Worm (Caenorhabditis elegans): ENCODE data around the gene ogdh-2.
A peak's percentile ranks its signal among the peaks of the same experiment; 100 is the strongest.

The ogdh-2 gene

ce11 chrV:12213027-12213426, 18.7 kb downstream of the ogdh-2 start, which contains the start of gene vab-8:
Gene vab-8 (plus strand): TSS chrV:12213327.
- TF ChIP-seq nhr-77 (tag; optimal IDR thresholded peaks at IDR 0.05) (no peak), F13H6.1 (tag; optimal IDR thresholded peaks at IDR 0.05) (no peak), fos-1 (tag; optimal IDR thresholded peaks at IDR 0.05) (peak; percentile 47)

ce11 chrV:12233425-12233824, 39.1 kb downstream of the ogdh-2 start:
- TF ChIP-seq R02D3.7 (tag; optimal IDR thresholded peaks at IDR 0.05) = no peak
- no peak for TF ChIP-seq elt-3 (tag; optimal IDR thresholded peaks at IDR 0.05)
- peak; percentile 54 for TF ChIP-seq nhr-129 (tag; optimal IDR thresholded peaks at IDR 0.05)
- TF ChIP-seq unc-39 (tag; optimal IDR thresholded peaks at IDR 0.05) = no peak
- no peak for TF ChIP-seq aly-2 (tag; optimal IDR thresholded peaks at IDR 0.05)
- TF ChIP-seq C34F6.9 (tag; optimal IDR thresholded peaks at IDR 0.05) = no peak
- no peak for TF ChIP-seq sma-3 (GFP tag; optimal IDR thresholded peaks at IDR 0.05)
- TF ChIP-seq blmp-1 (tag; optimal IDR thresholded peaks at IDR 0.05; ENCODE audit: insufficient read depth) = no peak
- peak; percentile 76 for TF ChIP-seq F13H6.1 (tag; optimal IDR thresholded peaks at IDR 0.05)
- peak; percentile 39 for TF ChIP-seq sma-9 (GFP tag; optimal IDR thresholded peaks at IDR 0.05)
- no peak for TF ChIP-seq sma-9 (tag; optimal IDR thresholded peaks at IDR 0.05)
- no peak for TF ChIP-seq mab-5 (tag; optimal IDR thresholded peaks at IDR 0.05)
- TF ChIP-seq nhr-6 (tag; optimal IDR thresholded peaks at IDR 0.05) = no peak
- TF ChIP-seq fos-1 (tag; optimal IDR thresholded peaks at IDR 0.05) = no peak
- TF ChIP-seq nhr-11 (tag; optimal IDR thresholded peaks at IDR 0.05) = no peak

ce11 chrV:12234293-12235004, 40.1 kb downstream of the ogdh-2 start, which contains the start of gene myo-3:
Gene myo-3 (minus strand): TSS chrV:12234343.
- TF ChIP-seq zag-1 (tag; optimal IDR thresholded peaks at IDR 0.05) (no peak), F13H6.1 (tag; optimal IDR thresholded peaks at IDR 0.05) (peak; percentile 73), nhr-129 (tag; optimal IDR thresholded peaks at IDR 0.05) (peak; percentile 28), elt-3 (tag; optimal IDR thresholded peaks at IDR 0.05) (no peak), nhr-237 (tag; optimal IDR thresholded peaks at IDR 0.05) (no peak), sma-9 (GFP tag; optimal IDR thresholded peaks at IDR 0.05) (peak; percentile 1), sma-9 (tag; optimal IDR thresholded peaks at IDR 0.05) (no peak), sem-4 (tag; optimal IDR thresholded peaks at IDR 0.05) (no peak), alr-1 (tag; optimal IDR thresholded peaks at IDR 0.05) (no peak), unc-55 (GFP tag; optimal IDR thresholded peaks at IDR 0.05) (no peak), gmeb-1 (tag; optimal IDR thresholded peaks at IDR 0.05) (no peak), ceh-82 (tag; optimal IDR thresholded peaks at IDR 0.05) (no peak), blmp-1 (tag; optimal IDR thresholded peaks at IDR 0.05; ENCODE audit: insufficient read depth) (no peak), C34F6.9 (tag; optimal IDR thresholded peaks at IDR 0.05) (no peak), ZK546.5 (tag; optimal IDR thresholded peaks at IDR 0.05) (no peak)

ce11 chrV:12235502-12235901, 41.2 kb downstream of the ogdh-2 start:
- TF ChIP-seq ceh-16 (tag; optimal IDR thresholded peaks at IDR 0.05) (no peak), F13H6.1 (tag; optimal IDR thresholded peaks at IDR 0.05) (peak; percentile 28), dmd-4 (tag; optimal IDR thresholded peaks at IDR 0.05) (no peak), lsy-2 (tag; optimal IDR thresholded peaks at IDR 0.05) (peak in 1 of 2 experiments; percentile 25), sem-4 (tag; optimal IDR thresholded peaks at IDR 0.05) (no peak), nhr-129 (tag; optimal IDR thresholded peaks at IDR 0.05) (peak; percentile 35), peb-1 (tag; optimal IDR thresholded peaks at IDR 0.05) (no peak), ztf-11 (tag; optimal IDR thresholded peaks at IDR 0.05) (no peak), nhr-23 (tag; optimal IDR thresholded peaks at IDR 0.05) (no peak), C34F6.9 (tag; optimal IDR thresholded peaks at IDR 0.05) (peak; percentile 32), sma-9 (GFP tag; optimal IDR thresholded peaks at IDR 0.05) (peak; percentile 57), sma-9 (tag; optimal IDR thresholded peaks at IDR 0.05) (no peak)

ce11 chrV:12241126-12241525, 46.8 kb downstream of the ogdh-2 start, which contains the start of gene ttr-22:
Gene ttr-22 (plus strand): TSS chrV:12241426.
- TF ChIP-seq unc-39 (tag; optimal IDR thresholded peaks at IDR 0.05) (no peak), elt-1 (tag; optimal IDR thresholded peaks at IDR 0.05) (no peak), gmeb-1 (tag; optimal IDR thresholded peaks at IDR 0.05) (no peak), lsy-2 (tag; optimal IDR thresholded peaks at IDR 0.05) (no peak), mbf-1 (tag; optimal IDR thresholded peaks at IDR 0.05) (no peak)
